Worm (Caenorhabditis elegans): ENCODE results near the gene wnk-1.

ce11 chrIV:9256865-9257264 lies 57.0 kb downstream of the wnk-1 start:
- TF ChIP-seq aly-2 (tag; optimal IDR thresholded peaks at IDR 0.05) = no peak
- no peak for TF ChIP-seq ces-1 (GFP tag; optimal IDR thresholded peaks at IDR 0.05)
